Worm (Caenorhabditis elegans) whole organism, L4 larva: ENCODE data around the gene F16H6.7.
A peak's percentile ranks its signal among the peaks of the same experiment; 100 is the strongest.

Experiments
- F44E2.7 ChIP-seq: fragments of 200-800 bp; sonication (Bioruptor generic); IDR thresholded peaks from 2 replicates; pipeline ENCODE4 v2.1.2; 2022; ENCODE audit warnings: missing genetic modification characterization, missing compliant biosample characterization
- F49E8.2 ChIP-seq: sonication (generic microtip); optimal IDR thresholded peaks from 2 replicates; lab custom pipeline; 2016; ENCODE audit warnings: missing compliant biosample characterization, mild to moderate bottlenecking, missing genetic modification characterization, borderline replicate concordance
- R02D3.7 ChIP-seq: fragments of 150-350 bp; sonication (generic microtip); optimal IDR thresholded peaks from 3 replicates; lab custom pipeline; 2014; ENCODE audit warnings: missing biosample characterization, missing genetic modification characterization
- aly-2 ChIP-seq: sonication (generic microtip); optimal IDR thresholded peaks from 2 replicates; lab custom pipeline; 2018; ENCODE audit warnings: missing biosample characterization, missing genetic modification characterization
- ceh-20 ChIP-seq: fragments of 200-800 bp; sonication (Bioruptor generic); IDR thresholded peaks from 2 replicates; pipeline ENCODE4 v1.3.6; 2022; ENCODE audit warnings: missing genetic modification reagents, missing genetic modification characterization, missing compliant biosample characterization
- ceh-32 ChIP-seq: sonication (generic microtip); optimal IDR thresholded peaks from 2 replicates; lab custom pipeline; 2016; ENCODE audit warnings: mild to moderate bottlenecking, missing genetic modification characterization, missing compliant biosample characterization; ENCODE audit not compliant: poor library complexity
- ceh-44 ChIP-seq: fragments of 200-800 bp; sonication (Bioruptor generic); IDR thresholded peaks from 2 replicates; pipeline ENCODE4 v1.3.6; 2022; ENCODE audit warnings: missing genetic modification reagents, missing genetic modification characterization, missing compliant biosample characterization
- ceh-62 ChIP-seq: sonication (generic microtip); optimal IDR thresholded peaks from 2 replicates; lab custom pipeline; 2017; ENCODE audit warnings: missing biosample characterization, missing genetic modification characterization
- ces-1 ChIP-seq: fragments of 150-350 bp; sonication (generic microtip); optimal IDR thresholded peaks from 4 replicates; lab custom pipeline; 2014; ENCODE audit warnings: missing biosample characterization, missing genetic modification reagents, missing genetic modification characterization
- cey-2 ChIP-seq: sonication (generic microtip); optimal IDR thresholded peaks from 3 replicates; lab custom pipeline; 2017; ENCODE audit warnings: missing genetic modification characterization, mild to moderate bottlenecking, missing compliant biosample characterization, antibody characterized with exemption, borderline replicate concordance; ENCODE audit not compliant: insufficient read depth
- dmd-8 ChIP-seq: fragments of 200-800 bp; sonication (Bioruptor generic); IDR thresholded peaks from 2 replicates; pipeline ENCODE4 v1.3.6; 2022; ENCODE audit warnings: missing genetic modification characterization, missing compliant biosample characterization
- fkh-10 ChIP-seq: fragments of 150-350 bp; optimal IDR thresholded peaks from 2 replicates; lab custom pipeline; 2014; ENCODE audit warnings: missing biosample characterization, missing genetic modification reagents, missing genetic modification characterization
- fos-1 ChIP-seq: fragments of 150-350 bp; optimal IDR thresholded peaks from 2 replicates; lab custom pipeline; 2014; ENCODE audit warnings: missing biosample characterization, missing genetic modification characterization
- gei-8 ChIP-seq: fragments of 200-800 bp; sonication (Bioruptor generic); optimal IDR thresholded peaks from 2 replicates; lab custom pipeline; 2018; ENCODE audit warnings: mild to moderate bottlenecking, missing genetic modification characterization, missing compliant biosample characterization
- hlh-11 ChIP-seq: fragments of 200-800 bp; sonication (Bioruptor generic); optimal IDR thresholded peaks from 2 replicates; lab custom pipeline; 2018; ENCODE audit warnings: mild to moderate bottlenecking, missing genetic modification characterization, missing compliant biosample characterization
- hmg-1.1 ChIP-seq: fragments of 200-800 bp; sonication (Bioruptor generic); IDR thresholded peaks from 2 replicates; pipeline ENCODE4 v1.3.6; 2022; ENCODE audit warnings: missing genetic modification reagents, missing genetic modification characterization, missing compliant biosample characterization
- lim-7 ChIP-seq: fragments of 200-800 bp; sonication (Bioruptor generic); IDR thresholded peaks from 2 replicates; pipeline ENCODE4 v1.3.6; 2022; ENCODE audit warnings: missing genetic modification characterization, missing compliant biosample characterization
- lin-13 ChIP-seq: fragments of 150-350 bp; optimal IDR thresholded peaks from 2 replicates; lab custom pipeline; 2014; ENCODE audit warnings: missing biosample characterization, missing genetic modification reagents, missing genetic modification characterization
- lin-38 ChIP-seq: fragments of 200-800 bp; sonication (Bioruptor generic); IDR thresholded peaks from 2 replicates; pipeline ENCODE4 v1.3.6; 2022; ENCODE audit warnings: missing genetic modification reagents, missing genetic modification characterization, missing compliant biosample characterization
- madf-5 ChIP-seq, 2 experiments: fragments of 200-800 bp; sonication (Bioruptor generic); IDR thresholded peaks; 2 replicates each; pipeline ENCODE4 v1.3.6; 2022; ENCODE audit warnings: missing compliant biosample characterization in 2 of 2, missing genetic modification characterization in 2 of 2
- mdl-1 ChIP-seq, 2 experiments: fragments of 150-350 bp in 1 of 2; sonication (generic microtip) in 1 of 2; optimal IDR thresholded peaks; 2 replicates each; lab custom pipeline; 2014 to 2017; ENCODE audit warnings: missing biosample characterization in 2 of 2, missing genetic modification characterization in 2 of 2
- nhr-102 ChIP-seq: sonication (generic microtip); optimal IDR thresholded peaks from 2 replicates; lab custom pipeline; 2016; ENCODE audit warnings: mild to moderate bottlenecking, missing genetic modification characterization, moderate library complexity, missing compliant biosample characterization
- nhr-11 ChIP-seq: fragments of 150-350 bp; optimal IDR thresholded peaks from 2 replicates; lab custom pipeline; 2014; ENCODE audit warnings: missing biosample characterization, missing genetic modification characterization
- nhr-111 ChIP-seq: fragments of 200-800 bp; sonication (Bioruptor generic); optimal IDR thresholded peaks from 2 replicates; lab custom pipeline; 2018; ENCODE audit warnings: mild to moderate bottlenecking, missing genetic modification characterization, missing compliant biosample characterization
- nhr-41 ChIP-seq: fragments of 200-800 bp; sonication (Bioruptor generic); IDR thresholded peaks from 2 replicates; pipeline ENCODE4 v1.3.6; 2022; ENCODE audit warnings: missing genetic modification reagents, missing genetic modification characterization, missing compliant biosample characterization
- nhr-6 ChIP-seq: fragments of 150-350 bp; optimal IDR thresholded peaks from 2 replicates; lab custom pipeline; 2014; ENCODE audit warnings: missing biosample characterization, missing genetic modification characterization
- pqm-1 ChIP-seq: sonication (generic microtip); optimal IDR thresholded peaks from 2 replicates; lab custom pipeline; 2017; ENCODE audit warnings: missing biosample characterization, missing genetic modification characterization
- snpc-1.2 ChIP-seq: fragments of 200-800 bp; sonication (Bioruptor generic); IDR thresholded peaks from 2 replicates; pipeline ENCODE4 v1.3.6; 2022; ENCODE audit warnings: missing genetic modification reagents, missing genetic modification characterization, missing compliant biosample characterization
- spr-1 ChIP-seq: sonication (generic microtip); optimal IDR thresholded peaks from 2 replicates; lab custom pipeline; 2016; ENCODE audit warnings: mild to moderate bottlenecking, missing genetic modification characterization, missing compliant biosample characterization
- spr-3 ChIP-seq: fragments of 200-800 bp; sonication (Bioruptor generic); optimal IDR thresholded peaks from 2 replicates; lab custom pipeline; 2018; ENCODE audit warnings: mild to moderate bottlenecking, missing genetic modification characterization, missing compliant biosample characterization
- tag-97 ChIP-seq: fragments of 200-800 bp; sonication (Bioruptor generic); IDR thresholded peaks from 2 replicates; pipeline ENCODE4 v1.3.6; 2022; ENCODE audit warnings: missing genetic modification characterization, missing compliant biosample characterization
- tra-1 ChIP-seq: fragments of 200-800 bp; sonication (Bioruptor generic); IDR thresholded peaks from 2 replicates; pipeline ENCODE4 v1.3.6; 2022; ENCODE audit warnings: missing genetic modification reagents, missing genetic modification characterization, missing compliant biosample characterization
- vab-7 ChIP-seq: fragments of 200-800 bp; sonication (Bioruptor generic); IDR thresholded peaks from 2 replicates; pipeline ENCODE4 v1.3.6; 2022; ENCODE audit warnings: missing genetic modification reagents, missing genetic modification characterization, missing compliant biosample characterization
- zfp-3 ChIP-seq: fragments of 200-800 bp; sonication (Bioruptor generic); conservative IDR thresholded peaks from 2 replicates; pipeline ENCODE4 v1.3.6; 2022; ENCODE audit warnings: missing genetic modification reagents, missing genetic modification characterization, missing compliant biosample characterization
- zip-2 ChIP-seq: fragments of 150-350 bp; optimal IDR thresholded peaks from 2 replicates; lab custom pipeline; 2014; ENCODE audit warnings: missing biosample characterization, missing genetic modification characterization
- ztf-11 ChIP-seq: fragments of 150-350 bp; optimal IDR thresholded peaks from 2 replicates; lab custom pipeline; 2014; ENCODE audit warnings: missing biosample characterization, missing genetic modification characterization

The F16H6.7 gene

ce11 chrV:18179663-18180062, 29.3 kb downstream of the F16H6.7 start, which contains the start of gene C31G12.1:
TSS of gene C31G12.1 (plus strand) at chrV:18179963.
- TF ChIP-seq R02D3.7 (tag; lab: Kevin White, UChicago), result no peak
- TF ChIP-seq lin-38 (GFP tag; lab: Robert Waterston, UW), result no peak

DNA sequence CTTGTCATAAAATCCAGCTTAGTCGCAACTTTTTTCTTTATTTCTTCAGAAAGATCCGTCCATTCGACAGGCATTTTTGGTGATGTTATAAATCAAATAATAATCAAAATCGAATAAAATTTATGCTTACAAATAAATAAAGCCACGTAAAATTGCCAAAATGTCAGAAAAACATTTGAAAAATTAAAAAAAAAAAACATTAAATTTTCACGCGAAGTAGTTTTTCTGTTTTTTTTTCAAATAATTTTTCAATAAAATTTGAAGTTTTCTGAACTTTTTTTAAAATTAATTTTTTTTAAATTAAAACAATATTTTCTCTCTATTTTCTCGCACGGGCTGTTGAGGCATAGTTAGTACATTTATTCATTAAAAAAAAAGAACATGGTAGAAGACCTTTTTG, 30.3 kb downstream of the F16H6.7 start, which contains the start of gene C31G12.4:
C31G12.4 (minus strand) TSS at position 101 of the 400 bp plus-strand sequence.
- TF ChIP-seq hmg-1.1 (GFP tag; lab: Robert Waterston, UW) (no peak), F49E8.2 (tag; lab: Kevin White, UChicago) (no peak), aly-2 (tag; lab: Kevin White, UChicago) (no peak), madf-5 (GFP tag; IDR thresholded peaks at IDR 0.05; lab: Robert Waterston, UW) (no peak), nhr-111 (no peak), tra-1 (no peak), ztf-11 (tag; lab: Kevin White, UChicago) (no peak), tag-97 (GFP tag; lab: Robert Waterston, UW) (no peak), vab-7 (GFP tag; lab: Robert Waterston, UW) (no peak), pqm-1 (no peak), ceh-62 (tag; lab: Kevin White, UChicago) (no peak), fos-1 (tag; lab: Kevin White, UChicago) (no peak), spr-3 (GFP tag; lab: Kevin White, UChicago) (no peak), F44E2.7 (no peak), lin-38 (GFP tag; lab: Robert Waterston, UW) (no peak), cey-2 (tag; lab: Kevin White, UChicago) (no peak), ceh-32 (no peak), zip-2 (tag; lab: Kevin White, UChicago) (no peak)

DNA sequence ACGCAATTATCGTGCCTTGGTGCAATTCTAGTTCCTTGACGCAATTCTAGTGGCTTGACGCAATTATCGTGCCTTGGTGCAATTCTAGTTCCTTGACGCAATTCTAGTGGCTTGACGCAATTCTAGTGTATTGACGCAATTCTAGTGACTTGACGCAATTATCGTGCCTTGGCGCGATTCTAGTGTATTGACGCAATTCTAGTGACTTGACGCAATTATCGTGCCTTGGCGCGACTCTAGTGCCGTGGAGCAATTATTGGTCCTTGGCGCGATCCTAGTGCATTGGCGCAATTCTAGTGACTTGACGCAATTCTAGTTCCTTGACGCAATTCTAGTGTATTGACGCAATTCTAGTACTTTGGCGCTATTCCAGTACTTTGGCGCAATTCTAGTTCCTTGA, 34.0 kb downstream of the F16H6.7 start:
- TF ChIP-seq dmd-8 (GFP tag; lab: Robert Waterston, UW), result 0 out of 2 replicates have a peak, but pooled peaks have one; percentile 35
- peak in 1 of 2 experiments; percentile 69; a peak in 1 of 4 replicates for TF ChIP-seq madf-5 (GFP tag; IDR thresholded peaks at IDR 0.05; lab: Robert Waterston, UW)

ce11 chrV:18171568-18171967, 37.4 kb downstream of the F16H6.7 start, which contains the start of gene C14A6.8:
TSS of gene C14A6.8 (minus strand) at chrV:18171668.
- TF ChIP-seq gei-8 (GFP tag; lab: Kevin White, UChicago) (no peak), nhr-6 (no peak), lin-13 (no peak), ceh-44 (GFP tag; lab: Robert Waterston, UW) (no peak), fkh-10 (GFP tag; lab: Kevin White, UChicago) (no peak), ces-1 (GFP tag; lab: Kevin White, UChicago) (no peak), zfp-3 (no peak), hlh-11 (tag; lab: Kevin White, UChicago) (no peak), vab-7 (GFP tag; lab: Robert Waterston, UW) (no peak), ceh-20 (GFP tag; lab: Robert Waterston, UW) (no peak), zip-2 (tag; lab: Kevin White, UChicago) (no peak), F44E2.7 (no peak), nhr-41 (no peak), snpc-1.2 (GFP tag; lab: Robert Waterston, UW) (no peak), nhr-11 (tag; lab: Kevin White, UChicago) (no peak), lim-7 (GFP tag; lab: Robert Waterston, UW) (no peak), lin-38 (GFP tag; lab: Robert Waterston, UW) (no peak), nhr-102 (tag; lab: Kevin White, UChicago) (no peak), spr-1 (tag; lab: Kevin White, UChicago) (no peak), mdl-1 (tag; optimal IDR thresholded peaks at IDR 0.05; lab: Kevin White, UChicago) (no peak)
